Worm (Caenorhabditis elegans) whole organism, early embryonic: ENCODE results near the gene C15B12.1.

Source experiments
- B0310.2 ChIP-seq: sonication (generic microtip); optimal IDR thresholded peaks from 2 replicates; lab custom pipeline; 2016; ENCODE audit warnings: mild to moderate bottlenecking, missing genetic modification characterization, missing compliant biosample characterization
- F13C5.2 ChIP-seq: sonication (generic microtip); optimal IDR thresholded peaks from 2 replicates; lab custom pipeline; 2017; ENCODE audit warnings: mild to moderate bottlenecking, missing genetic modification characterization, inconsistent platforms, missing compliant biosample characterization
- ama-1 ChIP-seq: fragments of 150-350 bp; optimal IDR thresholded peaks from 2 replicates; lab custom pipeline; 2014
- ceh-13 ChIP-seq: fragments of 200-800 bp; sonication (Bioruptor generic); optimal IDR thresholded peaks from 2 replicates; lab custom pipeline; 2018; ENCODE audit warnings: mild to moderate bottlenecking, missing genetic modification characterization, missing compliant biosample characterization
- ceh-36 ChIP-seq: sonication (generic microtip); optimal IDR thresholded peaks from 2 replicates; lab custom pipeline; 2016; ENCODE audit warnings: missing genetic modification characterization, inconsistent platforms, missing compliant biosample characterization
- ets-7 ChIP-seq: sonication (generic microtip); optimal IDR thresholded peaks from 2 replicates; lab custom pipeline; 2016; ENCODE audit warnings: missing genotype, missing genetic modification characterization, missing compliant biosample characterization
- flt-1 ChIP-seq: fragments of 200-800 bp; sonication (Bioruptor generic); IDR thresholded peaks from 2 replicates; pipeline ENCODE4 v1.3.6; 2022; ENCODE audit warnings: missing genetic modification characterization, missing compliant biosample characterization
- hmbx-1 ChIP-seq: sonication (generic microtip); optimal IDR thresholded peaks from 2 replicates; lab custom pipeline; 2016; ENCODE audit warnings: mild to moderate bottlenecking, missing genetic modification characterization, missing compliant biosample characterization
- hmg-4 ChIP-seq: fragments of 200-800 bp; sonication (Bioruptor generic); optimal IDR thresholded peaks from 2 replicates; lab custom pipeline; 2018; ENCODE audit warnings: mild to moderate bottlenecking, missing genetic modification characterization, missing compliant biosample characterization
- pes-1 ChIP-seq: fragments of 200-800 bp; sonication (Bioruptor generic); IDR thresholded peaks from 2 replicates; pipeline ENCODE4 v1.3.6; 2022; ENCODE audit warnings: missing genetic modification reagents, missing genetic modification characterization, missing compliant biosample characterization
- scrt-1 ChIP-seq: fragments of 200-800 bp; sonication (Bioruptor generic); IDR thresholded peaks from 2 replicates; pipeline ENCODE4 v1.3.6; 2022; ENCODE audit warnings: missing genetic modification characterization, missing compliant biosample characterization
- tbx-11 ChIP-seq: fragments of 200-800 bp; sonication (Bioruptor generic); IDR thresholded peaks from 2 replicates; pipeline ENCODE4 v1.3.6; 2022; ENCODE audit warnings: missing genetic modification characterization, missing compliant biosample characterization
- tbx-37 ChIP-seq: fragments of 200-800 bp; sonication (Bioruptor generic); conservative IDR thresholded peaks from 2 replicates; pipeline ENCODE4 v1.3.6; 2022; ENCODE audit warnings: missing genetic modification reagents, missing genetic modification characterization, missing compliant biosample characterization
- tra-4 ChIP-seq: sonication (generic microtip); optimal IDR thresholded peaks from 2 replicates; lab custom pipeline; 2017; ENCODE audit warnings: missing genetic modification characterization, missing compliant biosample characterization

C15B12.1 gene

DNA sequence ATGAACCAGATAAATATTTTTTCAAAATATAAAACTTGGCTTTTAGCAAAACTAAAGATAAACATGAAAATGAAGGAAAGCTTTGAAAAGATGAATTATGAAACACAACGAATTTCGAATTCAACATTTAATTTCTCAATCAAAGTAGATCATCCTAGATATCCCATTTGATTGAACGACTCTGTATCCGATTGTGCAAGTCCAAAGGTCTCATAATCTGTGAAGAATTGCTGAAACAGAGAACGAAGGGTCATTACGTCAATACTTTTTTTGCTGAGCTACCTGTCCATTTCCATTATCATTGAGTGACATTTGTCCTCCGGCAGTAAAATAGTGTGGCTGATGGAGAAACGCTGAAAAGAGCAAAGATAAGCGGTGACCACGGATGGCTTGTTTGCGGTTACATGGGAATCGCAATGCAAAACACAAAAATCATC lies 46.0 kb downstream of the C15B12.1 start:
- no peak for TF ChIP-seq B0310.2 (tag; lab: Kevin White, UChicago)
- TF ChIP-seq hmg-4 (GFP tag; lab: Kevin White, UChicago) = no peak
- TF ChIP-seq tra-4 (tag; lab: Kevin White, UChicago) = no peak
- no peak for TF ChIP-seq hmbx-1
- TF ChIP-seq ets-7 (tag; lab: Kevin White, UChicago) = no peak
- TF ChIP-seq F13C5.2 (tag; lab: Kevin White, UChicago) = no peak
- TF ChIP-seq ceh-13 = no peak
- no peak for TF ChIP-seq tbx-37 (GFP tag; lab: Robert Waterston, UW)
- no peak for TF ChIP-seq ama-1 (lab: Kevin White, UChicago)
- TF ChIP-seq flt-1 (GFP tag; lab: Robert Waterston, UW) = no peak
- no peak for TF ChIP-seq ceh-36 (tag; lab: Kevin White, UChicago)
- no peak for TF ChIP-seq tbx-11 (GFP tag; lab: Robert Waterston, UW)
- no peak for TF ChIP-seq pes-1 (GFP tag; lab: Robert Waterston, UW)
- TF ChIP-seq scrt-1 (GFP tag; lab: Robert Waterston, UW) = no peak
